Worm (Caenorhabditis elegans): ENCODE measurements around the gene T15H9.4.

Gene T15H9.4

ce11 chrII:9619402-9619862, 7.8 kb downstream of the T15H9.4 start:
- no peak for TF ChIP-seq ztf-11 (tag; optimal IDR thresholded peaks at IDR 0.05)
- TF ChIP-seq elt-3 (tag; optimal IDR thresholded peaks at IDR 0.05): no peak
- peak; percentile 95 for TF ChIP-seq fos-1 (tag; optimal IDR thresholded peaks at IDR 0.05)
- no peak for TF ChIP-seq gmeb-1 (tag; optimal IDR thresholded peaks at IDR 0.05)
- no peak for TF ChIP-seq snpc-4 (tag; optimal IDR thresholded peaks at IDR 0.05)
- TF ChIP-seq nhr-237 (tag; optimal IDR thresholded peaks at IDR 0.05): no peak
- TF ChIP-seq sma-9 (GFP tag; optimal IDR thresholded peaks at IDR 0.05): peak; percentile 39
- TF ChIP-seq sma-9 (tag; optimal IDR thresholded peaks at IDR 0.05): no peak
- TF ChIP-seq peb-1 (tag; optimal IDR thresholded peaks at IDR 0.05): no peak
- no peak for TF ChIP-seq ceh-82 (tag; optimal IDR thresholded peaks at IDR 0.05)
- no peak for TF ChIP-seq mdl-1 (tag; optimal IDR thresholded peaks at IDR 0.05)
- TF ChIP-seq ceh-16 (tag; optimal IDR thresholded peaks at IDR 0.05): peak; percentile 62
- no peak for TF ChIP-seq sem-4 (tag; optimal IDR thresholded peaks at IDR 0.05)
- no peak for TF ChIP-seq unc-55 (GFP tag; optimal IDR thresholded peaks at IDR 0.05)
- TF ChIP-seq nhr-25 (tag; optimal IDR thresholded peaks at IDR 0.05): peak; percentile 31
- peak; percentile 50 for TF ChIP-seq egl-27 (tag; optimal IDR thresholded peaks at IDR 0.05)
- TF ChIP-seq elt-1 (tag; optimal IDR thresholded peaks at IDR 0.05): peak; percentile 81
- no peak for TF ChIP-seq nhr-11 (tag; optimal IDR thresholded peaks at IDR 0.05)
- TF ChIP-seq lin-11 (tag; optimal IDR thresholded peaks at IDR 0.05): no peak
- no peak for TF ChIP-seq nhr-77 (tag; optimal IDR thresholded peaks at IDR 0.05)
- TF ChIP-seq lin-39 (tag; optimal IDR thresholded peaks at IDR 0.05): no peak
- TF ChIP-seq dmd-4 (tag; optimal IDR thresholded peaks at IDR 0.05): no peak
- no peak for TF ChIP-seq alr-1 (tag; optimal IDR thresholded peaks at IDR 0.05)
- peak; percentile 45 for TF ChIP-seq crh-2 (tag; optimal IDR thresholded peaks at IDR 0.05)
- no peak for TF ChIP-seq ztf-1 (GFP tag; conservative IDR thresholded peaks at IDR 0.05)
- no peak for TF ChIP-seq aly-2 (tag; optimal IDR thresholded peaks at IDR 0.05)
- no peak for TF ChIP-seq zag-1 (tag; optimal IDR thresholded peaks at IDR 0.05)
- no peak for TF ChIP-seq unc-62 (GFP tag; optimal IDR thresholded peaks at IDR 0.05)
- TF ChIP-seq F13H6.1 (tag; optimal IDR thresholded peaks at IDR 0.05): peak; percentile 70
- TF ChIP-seq unc-39 (tag; optimal IDR thresholded peaks at IDR 0.05): no peak
- peak; percentile 19 for TF ChIP-seq ama-1 (optimal IDR thresholded peaks at IDR 0.05)
- TF ChIP-seq mbf-1 (tag; optimal IDR thresholded peaks at IDR 0.05): no peak
- TF ChIP-seq nhr-10 (tag; optimal IDR thresholded peaks at IDR 0.05): no peak
- peak in 1 of 2 experiments; percentile 49 for TF ChIP-seq lsy-2 (tag; optimal IDR thresholded peaks at IDR 0.05)
- peak; percentile 73 for TF ChIP-seq sma-3 (GFP tag; optimal IDR thresholded peaks at IDR 0.05)
- TF ChIP-seq nhr-12 (tag; optimal IDR thresholded peaks at IDR 0.05): no peak
- no peak for TF ChIP-seq ZK546.5 (tag; optimal IDR thresholded peaks at IDR 0.05)
- TF ChIP-seq lin-13 (GFP tag; optimal IDR thresholded peaks at IDR 0.05): peak; percentile 5
- TF ChIP-seq blmp-1 (tag; optimal IDR thresholded peaks at IDR 0.05; ENCODE audit: insufficient read depth): peak; percentile 13
- peak; percentile 67 for TF ChIP-seq nhr-21 (tag; optimal IDR thresholded peaks at IDR 0.05)
- TF ChIP-seq R02D3.7 (tag; optimal IDR thresholded peaks at IDR 0.05): no peak
- no peak for TF ChIP-seq mab-5 (tag; optimal IDR thresholded peaks at IDR 0.05)
- no peak for TF ChIP-seq ztf-4 (tag; optimal IDR thresholded peaks at IDR 0.05)
- no peak for TF ChIP-seq nhr-23 (tag; optimal IDR thresholded peaks at IDR 0.05)
- peak; percentile 32 for TF ChIP-seq skn-1 (tag; optimal IDR thresholded peaks at IDR 0.05)
- TF ChIP-seq nhr-6 (tag; optimal IDR thresholded peaks at IDR 0.05): no peak
- TF ChIP-seq Y55F3AM.14 (GFP tag; optimal IDR thresholded peaks at IDR 0.05): no peak
- peak; percentile 41 for TF ChIP-seq C34F6.9 (tag; optimal IDR thresholded peaks at IDR 0.05)
- peak; percentile 86 for TF ChIP-seq nhr-129 (tag; optimal IDR thresholded peaks at IDR 0.05)

Measured in whole organism, L2 larva.